Worm (Caenorhabditis elegans): Measurements from ENCODE around the gene F13D12.10.

- no peak for TF ChIP-seq nhr-28 (tag; optimal IDR thresholded peaks at IDR 0.05)
- TF ChIP-seq pqm-1 (tag; optimal IDR thresholded peaks at IDR 0.05) = no peak
- no peak for TF ChIP-seq lin-39 (tag; optimal IDR thresholded peaks at IDR 0.05)
- TF ChIP-seq zag-1 (tag; optimal IDR thresholded peaks at IDR 0.05) = no peak
- TF ChIP-seq lin-14 (GFP tag; optimal IDR thresholded peaks at IDR 0.05) = no peak
- no peak for TF ChIP-seq nhr-84 (tag; optimal IDR thresholded peaks at IDR 0.05)
- TF ChIP-seq C16A3.4 (tag; optimal IDR thresholded peaks at IDR 0.05) = no peak
- TF ChIP-seq efl-3 (GFP tag; optimal IDR thresholded peaks at IDR 0.05) = no peak
- no peak for TF ChIP-seq nhr-76 (tag; optimal IDR thresholded peaks at IDR 0.05)
- TF ChIP-seq unc-86 (tag; optimal IDR thresholded peaks at IDR 0.05) = no peak
- no peak for TF ChIP-seq nhr-20 (tag; optimal IDR thresholded peaks at IDR 0.05)
- TF ChIP-seq tbx-2 (tag; optimal IDR thresholded peaks at IDR 0.05) = no peak
Observed at ce11 chrII:11710771-11711170, 2.8 kb upstream of the F13D12.10 start.
